Worm (Caenorhabditis elegans) whole organism, L1 larva: Measurements from ENCODE around the gene F42G8.8.
A peak's percentile ranks its signal among the peaks of the same experiment; 100 is the strongest.

Experiments
- C34B4.2 ChIP-seq: sonication (generic microtip); optimal IDR thresholded peaks from 2 replicates; lab custom pipeline; 2017; ENCODE audit warnings: mild to moderate bottlenecking, missing genetic modification characterization, missing compliant biosample characterization
- aly-2 ChIP-seq: fragments of 150-350 bp; optimal IDR thresholded peaks from 2 replicates; lab custom pipeline; 2014; ENCODE audit warnings: missing biosample characterization, missing genetic modification characterization
- blmp-1 ChIP-seq: fragments of 150-350 bp; optimal IDR thresholded peaks from 2 replicates; lab custom pipeline; 2014; ENCODE audit warnings: missing biosample characterization, missing genetic modification characterization
- ceh-90 ChIP-seq: sonication (generic microtip); optimal IDR thresholded peaks from 2 replicates; lab custom pipeline; 2016; ENCODE audit warnings: missing genetic modification characterization, missing compliant biosample characterization
- ces-1 ChIP-seq: fragments of 150-350 bp; optimal IDR thresholded peaks from 2 replicates; lab custom pipeline; 2014; ENCODE audit warnings: missing biosample characterization, missing genetic modification reagents, missing genetic modification characterization
- dpl-1 ChIP-seq, 3 experiments: fragments of 150-350 bp in 2 of 3; sonication (generic microtip) in 1 of 3; optimal IDR thresholded peaks; 2 replicates each; lab custom pipeline; 2014 to 2017; ENCODE audit warnings: missing biosample characterization in 3 of 3, missing genetic modification characterization in 3 of 3, missing genetic modification reagents in 3 of 3
- efl-1 ChIP-seq, 4 experiments: fragments of 150-350 bp; optimal IDR thresholded peaks in 3 of 4; peaks in 1 of 4; 1 replicate in 1 of 4; 2 replicates in 3 of 4; lab custom pipeline; 2014; ENCODE audit warnings: missing biosample characterization in 2 of 4, missing genetic modification characterization in 2 of 4, missing genetic modification reagents in 2 of 4
- egl-27 ChIP-seq, 2 experiments: fragments of 150-350 bp in 1 of 2; sonication (generic microtip); optimal IDR thresholded peaks; 3 replicates each; lab custom pipeline; 2017 to 2018; ENCODE audit warnings: missing biosample characterization in 2 of 2, missing genetic modification characterization in 2 of 2, missing genetic modification reagents in 2 of 2
- elt-2 ChIP-seq: sonication (generic microtip); optimal IDR thresholded peaks from 2 replicates; lab custom pipeline; 2016; ENCODE audit warnings: missing genetic modification characterization, mild to moderate bottlenecking, inconsistent platforms, missing compliant biosample characterization, missing genetic modification reagents
- elt-3 ChIP-seq, 6 experiments: fragments of 150-350 bp in 1 of 6; sonication (generic microtip); optimal IDR thresholded peaks; 2 replicates each; lab custom pipeline; 2017 to 2018; ENCODE audit warnings: missing biosample characterization in 6 of 6, missing genetic modification characterization in 6 of 6, inconsistent platforms in 1 of 6
- ets-5 ChIP-seq: fragments of 200-800 bp; sonication (Bioruptor generic); IDR thresholded peaks from 2 replicates; pipeline ENCODE4 v1.3.6; 2022; ENCODE audit warnings: missing genetic modification characterization, missing compliant biosample characterization
- fkh-8 ChIP-seq: sonication (generic microtip); optimal IDR thresholded peaks from 2 replicates; lab custom pipeline; 2016; ENCODE audit warnings: mild to moderate bottlenecking, missing genetic modification characterization, missing compliant biosample characterization
- fos-1 ChIP-seq: fragments of 150-350 bp; optimal IDR thresholded peaks from 2 replicates; lab custom pipeline; 2014; ENCODE audit warnings: missing biosample characterization, missing genetic modification characterization
- grh-1 ChIP-seq: fragments of 200-800 bp; sonication (Bioruptor generic); IDR thresholded peaks from 2 replicates; pipeline ENCODE4 v1.3.6; 2022; ENCODE audit warnings: missing genetic modification reagents, missing genetic modification characterization, missing compliant biosample characterization
- hlh-17 ChIP-seq: fragments of 200-800 bp; sonication (Bioruptor generic); optimal IDR thresholded peaks from 2 replicates; lab custom pipeline; 2018; ENCODE audit warnings: missing genetic modification characterization, mild to moderate bottlenecking, missing compliant biosample characterization, moderate library complexity, borderline replicate concordance
- isw-1 ChIP-seq: fragments of 200-800 bp; sonication (Bioruptor generic); IDR thresholded peaks from 2 replicates; pipeline ENCODE4 v1.3.6; 2022; ENCODE audit warnings: missing genetic modification characterization, missing compliant biosample characterization
- jun-1 ChIP-seq: fragments of 150-350 bp; optimal IDR thresholded peaks from 2 replicates; lab custom pipeline; 2014; ENCODE audit warnings: missing biosample characterization, missing genetic modification reagents, missing genetic modification characterization
- lin-13 ChIP-seq: fragments of 150-350 bp; optimal IDR thresholded peaks from 2 replicates; lab custom pipeline; 2014; ENCODE audit warnings: missing biosample characterization, missing genetic modification reagents, missing genetic modification characterization
- lin-14 ChIP-seq: fragments of 200-800 bp; sonication (Bioruptor generic); optimal IDR thresholded peaks from 2 replicates; lab custom pipeline; 2018; ENCODE audit warnings: mild to moderate bottlenecking, missing genetic modification characterization, moderate library complexity, missing compliant biosample characterization
- lin-35 ChIP-seq, 2 experiments: fragments of 150-350 bp; optimal IDR thresholded peaks; 2 replicates each; lab custom pipeline; 2014; ENCODE audit warnings: missing biosample characterization in 2 of 2, missing genetic modification characterization in 2 of 2, missing genetic modification reagents in 2 of 2
- lsy-2 ChIP-seq, 2 experiments: fragments of 150-350 bp; optimal IDR thresholded peaks; 2 replicates each; lab custom pipeline; 2014; ENCODE audit warnings: missing biosample characterization in 2 of 2, missing genetic modification characterization in 2 of 2
- mab-9 ChIP-seq: fragments of 200-800 bp; sonication (Bioruptor generic); IDR thresholded peaks from 2 replicates; pipeline ENCODE4 v1.3.6; 2022; ENCODE audit warnings: missing genetic modification reagents, missing genetic modification characterization, missing compliant biosample characterization
- mdl-1 ChIP-seq, 2 experiments: fragments of 150-350 bp; optimal IDR thresholded peaks; 2 replicates each; lab custom pipeline; 2014 to 2017; ENCODE audit warnings: missing biosample characterization in 2 of 2, missing genetic modification characterization in 2 of 2, inconsistent platforms in 1 of 2
- mef-2 ChIP-seq: fragments of 150-350 bp; optimal IDR thresholded peaks from 2 replicates; lab custom pipeline; 2014; ENCODE audit warnings: missing biosample characterization, missing genetic modification characterization
- mep-1 ChIP-seq: fragments of 150-350 bp; optimal IDR thresholded peaks from 2 replicates; lab custom pipeline; 2014; ENCODE audit warnings: missing biosample characterization, missing genetic modification characterization
- nhr-19 ChIP-seq: fragments of 200-800 bp; sonication (Bioruptor generic); conservative IDR thresholded peaks from 2 replicates; pipeline ENCODE4 v1.3.6; 2022; ENCODE audit warnings: missing genetic modification characterization, missing compliant biosample characterization
- nhr-20 ChIP-seq: sonication (generic microtip); optimal IDR thresholded peaks from 2 replicates; lab custom pipeline; 2016; ENCODE audit warnings: mild to moderate bottlenecking, missing genetic modification characterization, missing compliant biosample characterization
- nhr-237 ChIP-seq: fragments of 150-350 bp; optimal IDR thresholded peaks from 2 replicates; lab custom pipeline; 2014; ENCODE audit warnings: missing biosample characterization, missing genetic modification characterization
- nhr-28 ChIP-seq: fragments of 150-350 bp; optimal IDR thresholded peaks from 2 replicates; lab custom pipeline; 2014; ENCODE audit warnings: missing biosample characterization, missing genetic modification characterization
- nhr-71 ChIP-seq: sonication (generic microtip); optimal IDR thresholded peaks from 2 replicates; lab custom pipeline; 2016; ENCODE audit warnings: mild to moderate bottlenecking, missing genetic modification characterization, moderate library complexity, missing compliant biosample characterization
- nhr-76 ChIP-seq: sonication (generic microtip); optimal IDR thresholded peaks from 2 replicates; lab custom pipeline; 2017; ENCODE audit warnings: missing biosample characterization, missing genetic modification characterization
- nhr-77 ChIP-seq: fragments of 150-350 bp; optimal IDR thresholded peaks from 2 replicates; lab custom pipeline; 2014; ENCODE audit warnings: missing biosample characterization, missing genetic modification characterization
- pax-3 ChIP-seq: fragments of 200-800 bp; sonication (Bioruptor generic); optimal IDR thresholded peaks from 2 replicates; lab custom pipeline; 2018; ENCODE audit warnings: mild to moderate bottlenecking, missing genetic modification characterization, moderate library complexity, missing compliant biosample characterization
- pqm-1 ChIP-seq: sonication (generic microtip); optimal IDR thresholded peaks from 3 replicates; lab custom pipeline; 2017; ENCODE audit warnings: missing biosample characterization, missing genetic modification characterization
- skn-1 ChIP-seq: fragments of 150-350 bp; optimal IDR thresholded peaks from 2 replicates; lab custom pipeline; 2014; ENCODE audit warnings: missing biosample characterization, missing genetic modification characterization
- snpc-4 ChIP-seq: fragments of 150-350 bp; optimal IDR thresholded peaks from 2 replicates; lab custom pipeline; 2014; ENCODE audit warnings: missing biosample characterization, missing genetic modification characterization
- snu-23 ChIP-seq: sonication (generic microtip); optimal IDR thresholded peaks from 2 replicates; lab custom pipeline; 2016; ENCODE audit warnings: missing genetic modification characterization, missing compliant biosample characterization
- sox-4 ChIP-seq: sonication (generic microtip); optimal IDR thresholded peaks from 2 replicates; lab custom pipeline; 2016; ENCODE audit warnings: missing genetic modification characterization, missing compliant biosample characterization
- sup-37 ChIP-seq: fragments of 200-800 bp; sonication (Bioruptor generic); optimal IDR thresholded peaks from 2 replicates; lab custom pipeline; 2018; ENCODE audit warnings: mild to moderate bottlenecking, missing genetic modification characterization, missing compliant biosample characterization
- unc-30 ChIP-seq: sonication (generic microtip); optimal IDR thresholded peaks from 2 replicates; lab custom pipeline; 2017; ENCODE audit warnings: missing biosample characterization, missing genetic modification characterization
- zip-4 ChIP-seq: fragments of 200-800 bp; sonication (Bioruptor generic); optimal IDR thresholded peaks from 2 replicates; lab custom pipeline; 2018; ENCODE audit warnings: mild to moderate bottlenecking, missing genetic modification characterization, moderate library complexity, missing compliant biosample characterization
- ztf-4 ChIP-seq: fragments of 150-350 bp; optimal IDR thresholded peaks from 2 replicates; lab custom pipeline; 2014; ENCODE audit warnings: missing biosample characterization, missing genetic modification characterization

Gene F42G8.8

ce11 chrIV:8127430-8127829, 8.5 kb downstream of the F42G8.8 start (continued):
- peak; percentile 57 for TF ChIP-seq sox-4
- TF ChIP-seq elt-3 (tag; optimal IDR thresholded peaks at IDR 0.05; lab: Kevin White, UChicago): no peak
- TF ChIP-seq pax-3 (tag; lab: Kevin White, UChicago): peak; percentile 44
- peak; percentile 85 for TF ChIP-seq fkh-8 (tag; lab: Kevin White, UChicago)
- no peak for TF ChIP-seq isw-1 (GFP tag; lab: Robert Waterston, UW)
- no peak for TF ChIP-seq nhr-19
- no peak for TF ChIP-seq ceh-90 (tag; lab: Kevin White, UChicago)
- TF ChIP-seq ets-5 (GFP tag; lab: Robert Waterston, UW): no peak
- TF ChIP-seq zip-4 (GFP tag; lab: Kevin White, UChicago): no peak
- TF ChIP-seq sup-37 (GFP tag; lab: Kevin White, UChicago): no peak
- TF ChIP-seq snu-23 (GFP tag; lab: Kevin White, UChicago): no peak
- TF ChIP-seq lin-13 (GFP tag; lab: Kevin White, UChicago): no peak

DNA sequence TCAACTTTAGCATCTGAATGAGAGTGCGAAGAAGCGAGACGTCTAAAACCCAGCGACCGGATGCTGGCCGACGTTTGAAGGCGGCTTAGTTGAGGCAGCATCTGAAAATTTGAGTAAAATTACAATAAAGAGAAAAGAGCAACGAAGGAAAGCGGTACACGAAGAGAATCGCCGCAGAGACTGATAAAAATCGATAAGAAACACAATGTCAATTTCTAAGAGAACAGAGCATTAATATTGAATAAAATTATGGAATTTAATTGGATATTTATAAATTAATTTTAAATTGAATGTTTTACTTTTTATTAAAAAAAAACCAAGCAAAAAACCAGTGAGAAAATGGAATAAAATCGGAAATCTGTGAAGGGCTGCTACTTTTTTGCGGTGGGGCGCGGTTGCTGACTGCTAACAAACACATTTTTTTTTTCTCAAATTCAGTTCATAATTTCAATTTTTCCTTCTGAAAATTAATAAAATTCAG, 11.3 kb downstream of the F42G8.8 start, which contains the start of the genes ndub-11 and moc-3:
TSS of gene ndub-11 (minus strand) at position 101 of the 481 bp plus-strand sequence.
TSS of gene moc-3 (plus strand) at position 431 of the 481 bp plus-strand sequence.
- peak in 1 of 2 experiments; percentile 9 for TF ChIP-seq lsy-2 (tag; optimal IDR thresholded peaks at IDR 0.05; lab: Kevin White, UChicago)
- peak in 1 of 3 experiments; percentile 25 for TF ChIP-seq dpl-1 (GFP tag; optimal IDR thresholded peaks at IDR 0.05; lab: Kevin White, UChicago)
- no peak for TF ChIP-seq nhr-20 (tag; lab: Kevin White, UChicago)

DNA sequence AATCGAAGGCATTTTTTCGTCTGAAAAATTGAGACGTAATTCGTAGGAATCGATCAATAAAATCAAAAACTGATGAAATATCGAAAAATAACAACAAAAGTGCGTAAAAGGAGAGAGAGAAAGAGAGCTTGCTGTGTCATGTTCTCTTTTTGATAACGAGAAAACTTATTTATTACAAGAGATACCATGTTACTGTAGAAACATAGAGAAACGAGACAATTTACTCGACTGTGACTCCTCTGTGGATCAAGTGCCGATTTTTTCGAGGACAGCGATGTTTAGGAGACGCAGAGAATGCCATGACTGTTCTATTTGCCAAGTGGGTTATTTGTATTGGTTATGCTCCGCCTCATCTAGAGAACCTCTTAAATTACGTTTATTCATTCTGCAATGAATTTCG, 14.6 kb downstream of the F42G8.8 start, which contains the start of gene sph-1:
TSS of gene sph-1 (minus strand) at position 23 of the 400 bp plus-strand sequence.
- TF ChIP-seq mdl-1 (tag; optimal IDR thresholded peaks at IDR 0.05; lab: Kevin White, UChicago) (peak in 1 of 2 experiments; percentile 13), nhr-77 (tag; lab: Kevin White, UChicago) (peak; percentile 46), blmp-1 (tag; lab: Kevin White, UChicago) (peak; percentile 22), aly-2 (tag; lab: Kevin White, UChicago) (no peak), fos-1 (tag; lab: Kevin White, UChicago) (peak; percentile 40), hlh-17 (GFP tag; lab: Kevin White, UChicago) (no peak), elt-3 (tag; optimal IDR thresholded peaks at IDR 0.05; lab: Kevin White, UChicago) (no peak), dpl-1 (GFP tag; optimal IDR thresholded peaks at IDR 0.05; lab: Kevin White, UChicago) (no peak), mab-9 (GFP tag; lab: Robert Waterston, UW) (no peak), lsy-2 (tag; optimal IDR thresholded peaks at IDR 0.05; lab: Kevin White, UChicago) (peak in 1 of 2 experiments; percentile 21), efl-1 (optimal IDR thresholded peaks at IDR 0.05; lab: Kevin White, UChicago) (peak in 1 of 2 experiments; percentile 9), efl-1 (GFP tag; optimal IDR thresholded peaks at IDR 0.05 in 1 of 2; lab: Kevin White, UChicago) (peak in 1 of 2 experiments; percentile 89), snu-23 (GFP tag; lab: Kevin White, UChicago) (peak; percentile 52), lin-35 (GFP tag; optimal IDR thresholded peaks at IDR 0.05; lab: Kevin White, UChicago) (peak in 1 of 2 experiments; percentile 48), elt-2 (tag; lab: Kevin White, UChicago) (peak; percentile 49), pqm-1 (tag; lab: Kevin White, UChicago) (no peak), mef-2 (tag; lab: Kevin White, UChicago) (no peak), zip-4 (GFP tag; lab: Kevin White, UChicago) (no peak), snpc-4 (tag; lab: Kevin White, UChicago) (no peak), skn-1 (tag; lab: Kevin White, UChicago) (no peak), nhr-19 (no peak), unc-30 (tag; lab: Kevin White, UChicago) (no peak), ces-1 (no peak), nhr-71 (peak; percentile 36), jun-1 (tag; lab: Kevin White, UChicago) (no peak), egl-27 (tag; optimal IDR thresholded peaks at IDR 0.05; lab: Kevin White, UChicago) (no peak), nhr-76 (no peak), nhr-28 (tag; lab: Kevin White, UChicago) (no peak), mep-1 (tag; lab: Kevin White, UChicago) (peak; percentile 47), ztf-4 (tag; lab: Kevin White, UChicago) (no peak), pax-3 (tag; lab: Kevin White, UChicago) (no peak), grh-1 (no peak), C34B4.2 (tag; lab: Kevin White, UChicago) (no peak), nhr-237 (tag; lab: Kevin White, UChicago) (no peak), nhr-20 (tag; lab: Kevin White, UChicago) (peak; percentile 38), lin-14 (GFP tag; lab: Kevin White, UChicago) (peak; percentile 70)
